Worm (Caenorhabditis elegans): ENCODE measurements around the gene lact-1.

Gene lact-1

ce11 chrX:7303115-7303514, 42.9 kb upstream of the lact-1 start:
- TF ChIP-seq unc-55 (GFP tag; optimal IDR thresholded peaks at IDR 0.05) = no peak
- TF ChIP-seq hlh-8 (tag; optimal IDR thresholded peaks at IDR 0.05) = no peak
- TF ChIP-seq K09A11.1 (tag; optimal IDR thresholded peaks at IDR 0.05; ENCODE audit: insufficient read depth) = no peak
- no peak for TF ChIP-seq ceh-14 (tag; optimal IDR thresholded peaks at IDR 0.05)
- no peak for TF ChIP-seq dmd-4 (tag; optimal IDR thresholded peaks at IDR 0.05; ENCODE audit: borderline replicate concordance)
- no peak for TF ChIP-seq fkh-6 (tag; optimal IDR thresholded peaks at IDR 0.05)
- no peak for TF ChIP-seq ceh-24 (tag; optimal IDR thresholded peaks at IDR 0.05)
- no peak for TF ChIP-seq F13H6.1 (tag; optimal IDR thresholded peaks at IDR 0.05)
- no peak for TF ChIP-seq syd-9 (tag; optimal IDR thresholded peaks at IDR 0.05)
- no peak for TF ChIP-seq lin-11 (tag; optimal IDR thresholded peaks at IDR 0.05)
- no peak for TF ChIP-seq hlh-13 (GFP tag; optimal IDR thresholded peaks at IDR 0.05)
- no peak for TF ChIP-seq che-1 (tag; optimal IDR thresholded peaks at IDR 0.05)
- TF ChIP-seq nfya-1 (tag; optimal IDR thresholded peaks at IDR 0.05) = no peak
- TF ChIP-seq unc-42 (tag; optimal IDR thresholded peaks at IDR 0.05) = no peak
- TF ChIP-seq ets-4 (tag; optimal IDR thresholded peaks at IDR 0.05) = no peak
- TF ChIP-seq mec-3 (tag; optimal IDR thresholded peaks at IDR 0.05; ENCODE audit: borderline replicate concordance) = no peak

- TF ChIP-seq eyg-1 (tag; optimal IDR thresholded peaks at IDR 0.05) (no peak), hlh-30 (tag; optimal IDR thresholded peaks at IDR 0.05; ENCODE audit: insufficient read depth) (no peak), rnt-1 (tag; optimal IDR thresholded peaks at IDR 0.05) (no peak), ceh-19 (GFP tag; optimal IDR thresholded peaks at IDR 0.05) (no peak), ceh-30 (tag; optimal IDR thresholded peaks at IDR 0.05) (no peak), C38D4.7 (GFP tag; optimal IDR thresholded peaks at IDR 0.05) (no peak), che-1 (tag; optimal IDR thresholded peaks at IDR 0.05) (no peak), hlh-13 (GFP tag; optimal IDR thresholded peaks at IDR 0.05) (no peak), ceh-6 (GFP tag; optimal IDR thresholded peaks at IDR 0.05) (no peak), ceh-34 (tag; optimal IDR thresholded peaks at IDR 0.05) (no peak), fax-1 (tag; optimal IDR thresholded peaks at IDR 0.05) (no peak), nhr-232 (tag; optimal IDR thresholded peaks at IDR 0.05) (no peak), pha-4 (tag; optimal IDR thresholded peaks at IDR 0.05) (no peak), nhr-11 (tag; optimal IDR thresholded peaks at IDR 0.05) (no peak), hlh-8 (tag; optimal IDR thresholded peaks at IDR 0.05) (no peak), pros-1 (tag; optimal IDR thresholded peaks at IDR 0.05) (no peak), lin-11 (tag; optimal IDR thresholded peaks at IDR 0.05) (no peak), ttx-3 (tag; optimal IDR thresholded peaks at IDR 0.05) (no peak), K09A11.1 (tag; optimal IDR thresholded peaks at IDR 0.05; ENCODE audit: insufficient read depth) (no peak)
These were observed 38.5 kb upstream of the lact-1 start, which contains the start of gene K03A1.4 for ce11 chrX:7298652-7299051. Gene K03A1.4 (minus strand): TSS chrX:7298752.

- TF ChIP-seq eyg-1 (tag; optimal IDR thresholded peaks at IDR 0.05) = no peak
- no peak for TF ChIP-seq C08G9.2 (tag; optimal IDR thresholded peaks at IDR 0.05)
- TF ChIP-seq dmd-4 (tag; optimal IDR thresholded peaks at IDR 0.05; ENCODE audit: borderline replicate concordance) = no peak
- TF ChIP-seq K09A11.1 (tag; optimal IDR thresholded peaks at IDR 0.05; ENCODE audit: insufficient read depth) = no peak
- no peak for TF ChIP-seq ahr-1 (tag; optimal IDR thresholded peaks at IDR 0.05)
- TF ChIP-seq pat-9 (tag; optimal IDR thresholded peaks at IDR 0.05) = no peak
- no peak for TF ChIP-seq ceh-19 (GFP tag; optimal IDR thresholded peaks at IDR 0.05)
- no peak for TF ChIP-seq pros-1 (tag; optimal IDR thresholded peaks at IDR 0.05)
- TF ChIP-seq odd-2 (tag; optimal IDR thresholded peaks at IDR 0.05) = no peak
- no peak for TF ChIP-seq ama-1 (optimal IDR thresholded peaks at IDR 0.05)
- no peak for TF ChIP-seq rnt-1 (tag; optimal IDR thresholded peaks at IDR 0.05)
These were observed 36.1 kb upstream of the lact-1 start for ce11 chrX:7296310-7296709.

ce11 chrX:7291810-7292209, 31.6 kb upstream of the lact-1 start, which contains the start of gene lron-7:
Gene lron-7 (plus strand): TSS chrX:7292132.
- TF ChIP-seq hlh-30 (tag; optimal IDR thresholded peaks at IDR 0.05; ENCODE audit: insufficient read depth) (no peak), ceh-22 (tag; optimal IDR thresholded peaks at IDR 0.05) (no peak), ceh-6 (GFP tag; optimal IDR thresholded peaks at IDR 0.05) (no peak), zip-5 (tag; optimal IDR thresholded peaks at IDR 0.05) (no peak), ceh-24 (tag; optimal IDR thresholded peaks at IDR 0.05) (no peak), ets-4 (tag; optimal IDR thresholded peaks at IDR 0.05) (no peak), tbx-7 (tag; optimal IDR thresholded peaks at IDR 0.05) (no peak), ceh-34 (tag; optimal IDR thresholded peaks at IDR 0.05) (no peak), ceh-45 (GFP tag; IDR thresholded peaks at IDR 0.05) (no peak), elt-4 (tag; optimal IDR thresholded peaks at IDR 0.05) (no peak), hlh-15 (tag; optimal IDR thresholded peaks at IDR 0.05) (no peak)

Data from whole organism, late embryonic.